Fruit fly (Drosophila melanogaster) whole organism, embryonic: ENCODE data around the gene CG33946.

Experiments used
- Asciz ChIP-seq: fragments of 200-800 bp; sonication (Bioruptor generic); optimal IDR thresholded peaks from 2 replicates; lab custom pipeline; 2017; ENCODE audit warnings: missing biosample characterization, mild to moderate bottlenecking, missing genetic modification characterization, missing genetic modification reagents
- Atf-2 ChIP-seq: fragments of 200-800 bp; sonication (Bioruptor generic); optimal IDR thresholded peaks from 2 replicates; lab custom pipeline; 2016; ENCODE audit warnings: missing biosample characterization, missing genetic modification characterization
- Blimp-1 ChIP-seq: fragments of 200-800 bp; sonication (Bioruptor generic); optimal IDR thresholded peaks from 3 replicates; lab custom pipeline; 2018; ENCODE audit warnings: missing biosample characterization, missing genetic modification characterization, mild to moderate bottlenecking, moderate library complexity, missing genetic modification reagents
- C15 ChIP-seq: fragments of 200-800 bp; sonication (Bioruptor generic); IDR thresholded peaks from 3 replicates; pipeline ENCODE4 v1.3.6; 2022; ENCODE audit warnings: missing biosample characterization, missing genetic modification characterization
- CG10321 ChIP-seq: fragments of 200-800 bp; sonication (Bioruptor generic); IDR thresholded peaks from 2 replicates; pipeline ENCODE4 v1.3.6; 2022; ENCODE audit warnings: missing biosample characterization, missing genetic modification characterization
- CG11560 ChIP-seq: fragments of 200-800 bp; sonication (Bioruptor generic); IDR thresholded peaks from 3 replicates; pipeline ENCODE4 v1.3.6; 2022; ENCODE audit warnings: missing biosample characterization, missing genetic modification characterization
- CG11695 ChIP-seq: fragments of 200-800 bp; sonication (Bioruptor generic); IDR thresholded peaks from 3 replicates; pipeline ENCODE4 v1.3.6; 2022; ENCODE audit warnings: missing biosample characterization, missing genetic modification characterization
- CG12071 ChIP-seq: fragments of 200-800 bp; sonication (Bioruptor generic); optimal IDR thresholded peaks from 3 replicates; lab custom pipeline; 2018; ENCODE audit warnings: missing biosample characterization, mild to moderate bottlenecking, missing genetic modification characterization
- CG12769 ChIP-seq: fragments of 200-800 bp; sonication (Bioruptor generic); optimal IDR thresholded peaks from 2 replicates; lab custom pipeline; 2019; ENCODE audit warnings: missing biosample characterization, mild to moderate bottlenecking, missing genetic modification characterization, moderate library complexity
- CG13287 ChIP-seq: fragments of 200-800 bp; sonication (Bioruptor generic); IDR thresholded peaks from 2 replicates; pipeline ENCODE4 v1.3.6; 2022; ENCODE audit warnings: missing biosample characterization, missing genetic modification characterization; ENCODE audit not compliant: partially characterized antibody
- CG14860 ChIP-seq: fragments of 200-800 bp; sonication (Bioruptor generic); IDR thresholded peaks from 3 replicates; pipeline ENCODE4 v1.3.6; 2022; ENCODE audit warnings: missing biosample characterization, missing genetic modification characterization; ENCODE audit not compliant: partially characterized antibody
- CG1647 ChIP-seq: fragments of 200-800 bp; sonication (Bioruptor generic); optimal IDR thresholded peaks from 3 replicates; lab custom pipeline; 2016; ENCODE audit warnings: missing biosample characterization, missing genetic modification characterization
- CG16863 ChIP-seq: fragments of 200-800 bp; sonication (Bioruptor generic); optimal IDR thresholded peaks from 3 replicates; lab custom pipeline; 2016; ENCODE audit warnings: missing biosample characterization, missing genetic modification characterization
- CG33213 ChIP-seq: fragments of 200-800 bp; sonication (Bioruptor generic); optimal IDR thresholded peaks from 3 replicates; lab custom pipeline; 2016; ENCODE audit warnings: missing biosample characterization, missing genetic modification characterization
- CG34224 ChIP-seq: fragments of 200-800 bp; sonication (Bioruptor generic); IDR thresholded peaks from 3 replicates; pipeline ENCODE4 v1.3.6; 2022; ENCODE audit warnings: missing biosample characterization, missing genetic modification characterization; ENCODE audit not compliant: partially characterized antibody
- CG34376 ChIP-seq: fragments of 200-800 bp; sonication (Bioruptor generic); optimal IDR thresholded peaks from 2 replicates; lab custom pipeline; 2018; ENCODE audit warnings: missing biosample characterization, mild to moderate bottlenecking, missing genetic modification characterization
- CG4820 ChIP-seq: fragments of 200-800 bp; sonication (Bioruptor generic); optimal IDR thresholded peaks from 3 replicates; lab custom pipeline; 2016; ENCODE audit warnings: missing biosample characterization, missing genetic modification characterization
- CG5953 ChIP-seq: fragments of 200-800 bp; sonication (Bioruptor generic); IDR thresholded peaks from 2 replicates; pipeline ENCODE4 v1.3.6; 2022; ENCODE audit warnings: missing biosample characterization, missing genetic modification characterization
- CG6272 ChIP-seq: fragments of 200-800 bp; sonication (Bioruptor generic); IDR thresholded peaks from 2 replicates; pipeline ENCODE4 v1.3.6; 2022; ENCODE audit warnings: missing biosample characterization, missing genetic modification characterization
- CG7928 ChIP-seq: fragments of 200-800 bp; sonication (Bioruptor generic); optimal IDR thresholded peaks from 2 replicates; lab custom pipeline; 2017; ENCODE audit warnings: missing biosample characterization, mild to moderate bottlenecking, missing genetic modification characterization
- CG7963 ChIP-seq: fragments of 200-800 bp; sonication (Bioruptor generic); IDR thresholded peaks from 3 replicates; pipeline ENCODE4 v1.3.6; 2022; ENCODE audit warnings: missing biosample characterization, missing genetic modification characterization; ENCODE audit not compliant: partially characterized antibody
- CG9727 ChIP-seq: fragments of 200-800 bp; sonication (Bioruptor generic); optimal IDR thresholded peaks from 3 replicates; lab custom pipeline; 2017; ENCODE audit warnings: missing biosample characterization, mild to moderate bottlenecking, missing genetic modification characterization
- CG9932 ChIP-seq: fragments of 200-800 bp; sonication (Bioruptor generic); IDR thresholded peaks from 2 replicates; pipeline ENCODE4 v1.3.6; 2022; ENCODE audit warnings: missing biosample characterization, missing genetic modification characterization
- Dad ChIP-seq: fragments of 200-800 bp; sonication (Bioruptor generic); optimal IDR thresholded peaks from 3 replicates; lab custom pipeline; 2016; ENCODE audit warnings: missing biosample characterization, missing genetic modification characterization
- Dek ChIP-seq: fragments of 200-800 bp; sonication (Bioruptor generic); optimal IDR thresholded peaks from 3 replicates; lab custom pipeline; 2019; ENCODE audit warnings: missing biosample characterization, mild to moderate bottlenecking, missing genetic modification characterization, moderate library complexity
- Fer2 ChIP-seq: fragments of 200-800 bp; sonication (Bioruptor generic); optimal IDR thresholded peaks from 2 replicates; lab custom pipeline; 2018; ENCODE audit warnings: missing biosample characterization, mild to moderate bottlenecking, missing genetic modification characterization, moderate library complexity
- Hand ChIP-seq: fragments of 200-800 bp; sonication (Bioruptor generic); optimal IDR thresholded peaks from 2 replicates; lab custom pipeline; 2017; ENCODE audit warnings: mild to moderate bottlenecking, missing biosample characterization, missing genetic modification reagents, missing genetic modification characterization
- HmgD ChIP-seq: fragments of 200-800 bp; sonication (Bioruptor generic); optimal IDR thresholded peaks from 3 replicates; lab custom pipeline; 2016; ENCODE audit warnings: missing biosample characterization, missing genetic modification characterization
- MESR4 ChIP-seq: fragments of 200-800 bp; sonication (Bioruptor generic); optimal IDR thresholded peaks from 2 replicates; lab custom pipeline; 2018; ENCODE audit warnings: missing biosample characterization, mild to moderate bottlenecking, missing genetic modification characterization, moderate library complexity
- Side ChIP-seq: fragments of 200-800 bp; sonication (Bioruptor generic); optimal IDR thresholded peaks from 2 replicates; lab custom pipeline; 2016; ENCODE audit warnings: missing biosample characterization, missing genetic modification characterization
- Spps ChIP-seq: fragments of 200-800 bp; sonication (Bioruptor generic); optimal IDR thresholded peaks from 2 replicates; lab custom pipeline; 2018; ENCODE audit warnings: missing biosample characterization, mild to moderate bottlenecking, missing genetic modification characterization
- Vsx1 ChIP-seq: fragments of 200-800 bp; sonication (Bioruptor generic); optimal IDR thresholded peaks from 2 replicates; lab custom pipeline; 2017; ENCODE audit warnings: missing biosample characterization, mild to moderate bottlenecking, missing genetic modification characterization, missing genetic modification reagents
- cas ChIP-seq: fragments of 200-800 bp; sonication (Bioruptor generic); IDR thresholded peaks from 2 replicates; pipeline ENCODE4 v1.3.6; 2022; ENCODE audit warnings: missing biosample characterization, missing genetic modification characterization
- cg ChIP-seq: fragments of 200-800 bp; sonication (Bioruptor generic); optimal IDR thresholded peaks from 3 replicates; lab custom pipeline; 2019; ENCODE audit warnings: missing biosample characterization, mild to moderate bottlenecking, missing genetic modification characterization, moderate library complexity
- ci ChIP-seq: fragments of 200-800 bp; sonication (Bioruptor generic); IDR thresholded peaks from 3 replicates; pipeline ENCODE4 v1.3.6; 2022; ENCODE audit warnings: missing biosample characterization, missing genetic modification characterization
- en ChIP-seq: fragments of 200-800 bp; sonication (Bioruptor generic); optimal IDR thresholded peaks from 2 replicates; lab custom pipeline; 2016; ENCODE audit warnings: missing biosample characterization, missing genetic modification characterization
- fd3F ChIP-seq: fragments of 200-800 bp; sonication (Bioruptor generic); optimal IDR thresholded peaks from 2 replicates; lab custom pipeline; 2018; ENCODE audit warnings: missing biosample characterization, mild to moderate bottlenecking, missing genetic modification characterization, moderate library complexity
- fd96Cb ChIP-seq: fragments of 200-800 bp; sonication (Bioruptor generic); optimal IDR thresholded peaks from 2 replicates; lab custom pipeline; 2018; ENCODE audit warnings: missing biosample characterization, mild to moderate bottlenecking, missing genetic modification characterization, moderate library complexity
- hbn ChIP-seq: fragments of 200-800 bp; sonication (Bioruptor generic); IDR thresholded peaks from 2 replicates; pipeline ENCODE4 v1.3.6; 2022; ENCODE audit warnings: missing biosample characterization, missing genetic modification characterization; ENCODE audit not compliant: partially characterized antibody
- ken ChIP-seq: fragments of 200-800 bp; sonication (Bioruptor generic); IDR thresholded peaks from 3 replicates; pipeline ENCODE4 v1.3.6; 2022; ENCODE audit warnings: missing biosample characterization, missing genetic modification characterization
- nerfin-1 ChIP-seq: fragments of 200-800 bp; sonication (Bioruptor generic); optimal IDR thresholded peaks from 3 replicates; lab custom pipeline; 2019; ENCODE audit warnings: missing biosample characterization, mild to moderate bottlenecking, missing genetic modification characterization, moderate library complexity
- onecut ChIP-seq: fragments of 200-800 bp; sonication (Bioruptor generic); IDR thresholded peaks from 2 replicates; pipeline ENCODE4 v1.3.6; 2022; ENCODE audit warnings: missing biosample characterization, missing genetic modification characterization
- pita ChIP-seq: fragments of 200-800 bp; sonication (Bioruptor generic); optimal IDR thresholded peaks from 2 replicates; lab custom pipeline; 2017; ENCODE audit warnings: missing biosample characterization, mild to moderate bottlenecking, missing genetic modification characterization
- pum ChIP-seq: fragments of 200-800 bp; sonication (Bioruptor generic); optimal IDR thresholded peaks from 2 replicates; lab custom pipeline; 2016; ENCODE audit warnings: missing biosample characterization, missing genetic modification characterization
- scrt ChIP-seq: fragments of 200-800 bp; sonication (Bioruptor generic); optimal IDR thresholded peaks from 2 replicates; lab custom pipeline; 2018; ENCODE audit warnings: missing biosample characterization, mild to moderate bottlenecking, missing genetic modification characterization, moderate library complexity
- sr ChIP-seq: fragments of 200-800 bp; sonication (Bioruptor generic); IDR thresholded peaks from 3 replicates; pipeline ENCODE4 v1.3.6; 2022; ENCODE audit warnings: missing biosample characterization, missing genetic modification characterization
- unpg ChIP-seq: fragments of 200-800 bp; sonication (Bioruptor generic); optimal IDR thresholded peaks from 3 replicates; lab custom pipeline; 2018; ENCODE audit warnings: missing biosample characterization, mild to moderate bottlenecking, missing genetic modification characterization, moderate library complexity
- vnd ChIP-seq: fragments of 200-800 bp; sonication (Bioruptor generic); IDR thresholded peaks from 3 replicates; pipeline ENCODE4 v1.3.6; 2022; ENCODE audit warnings: missing biosample characterization, missing genetic modification characterization; ENCODE audit not compliant: partially characterized antibody
- wdn ChIP-seq: fragments of 200-800 bp; sonication (Bioruptor generic); IDR thresholded peaks from 2 replicates; pipeline ENCODE4 v1.3.6; 2022; ENCODE audit warnings: missing biosample characterization, missing genetic modification characterization
- z ChIP-seq: fragments of 200-800 bp; sonication (Bioruptor generic); IDR thresholded peaks from 3 replicates; pipeline ENCODE4 v1.3.6; 2022; ENCODE audit warnings: missing biosample characterization, missing genetic modification characterization
- zfh2 ChIP-seq: fragments of 200-800 bp; sonication (Bioruptor generic); optimal IDR thresholded peaks from 2 replicates; lab custom pipeline; 2016; ENCODE audit warnings: missing biosample characterization, missing genetic modification characterization

CG33946 gene

DNA sequence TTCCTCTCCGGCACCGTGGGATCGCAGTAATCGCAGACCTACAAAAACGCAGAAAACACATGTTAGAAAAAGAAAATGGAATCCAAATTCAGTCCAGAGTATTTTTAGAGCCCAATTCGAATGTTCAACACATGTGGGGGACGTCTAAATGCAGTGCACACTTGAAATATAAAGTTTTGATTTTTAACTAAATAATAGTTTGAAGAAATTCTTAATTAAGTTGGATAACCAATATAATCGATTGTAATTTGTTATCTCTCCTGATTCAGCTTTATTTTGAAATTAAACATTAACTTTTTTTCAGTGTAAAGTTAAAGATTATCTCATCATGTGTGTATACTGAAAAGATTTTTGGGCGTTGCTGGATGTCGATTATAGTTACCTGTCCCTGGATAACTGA is 3.2 kb upstream of the CG33946 start (continued):
- TF ChIP-seq vnd = no peak
- peak; percentile 15 for TF ChIP-seq Dek
- TF ChIP-seq Fer2 (tag; lab: Kevin White, UChicago) = no peak
- TF ChIP-seq zfh2 (GFP tag; lab: Kevin White, UChicago) = no peak
- 0 out of 2 replicates have a peak, but pooled peaks have one; percentile 4 for TF ChIP-seq CG9932 (GFP tag; lab: Robert Waterston, UW)
- no peak for TF ChIP-seq fd3F (GFP tag; lab: Kevin White, UChicago)
- no peak for TF ChIP-seq CG1647
- peak; percentile 76 for TF ChIP-seq CG9727 (GFP tag; lab: Kevin White, UChicago)
- no peak for TF ChIP-seq sr (GFP tag; lab: Robert Waterston, UW)
- TF ChIP-seq Atf-2 (GFP tag; lab: Kevin White, UChicago) = peak; percentile 67
- no peak for TF ChIP-seq CG7928 (GFP tag; lab: Kevin White, UChicago)
- TF ChIP-seq pita (GFP tag; lab: Kevin White, UChicago) = no peak
- peak; percentile 5 for TF ChIP-seq CG12071 (GFP tag; lab: Kevin White, UChicago)
- peak; percentile 37; the same call in 1 of the 2 replicates for TF ChIP-seq CG5953 (GFP tag; lab: Robert Waterston, UW)
- peak; percentile 16; the same call in 1 of the 2 replicates for TF ChIP-seq CG10321 (GFP tag; lab: Robert Waterston, UW)
- peak; percentile 84 for TF ChIP-seq ci (GFP tag; lab: Robert Waterston, UW)
- TF ChIP-seq z = no peak
- TF ChIP-seq onecut (GFP tag; lab: Robert Waterston, UW) = peak; percentile 45
- TF ChIP-seq CG33213 = no peak
- TF ChIP-seq cas (GFP tag; lab: Robert Waterston, UW) = no peak
- peak; percentile 80 for TF ChIP-seq Blimp-1 (GFP tag; lab: Kevin White, UChicago)
- TF ChIP-seq CG12769 (tag; lab: Kevin White, UChicago) = no peak
- no peak for TF ChIP-seq HmgD
- TF ChIP-seq Dad (GFP tag; lab: Kevin White, UChicago) = peak; percentile 13
- TF ChIP-seq wdn (GFP tag; lab: Robert Waterston, UW) = no peak
- 0 out of 3 replicates have a peak, but pooled peaks have one; percentile 29 for TF ChIP-seq C15 (GFP tag; lab: Robert Waterston, UW)
- TF ChIP-seq CG11560 = no peak
- no peak for TF ChIP-seq scrt
- peak; percentile 70 for TF ChIP-seq CG11695 (GFP tag; lab: Robert Waterston, UW)
- TF ChIP-seq CG7963 = no peak
- TF ChIP-seq Hand (GFP tag; lab: Kevin White, UChicago) = no peak
- TF ChIP-seq CG34224 (GFP tag; lab: Robert Waterston, UW) = no peak
- no peak for TF ChIP-seq cg (GFP tag; lab: Kevin White, UChicago)
- TF ChIP-seq CG14860 (GFP tag; lab: Robert Waterston, UW) = no peak
- TF ChIP-seq CG4820 = peak; percentile 72
- TF ChIP-seq Spps (tag; lab: Kevin White, UChicago) = peak; percentile 87
- TF ChIP-seq ken = peak; percentile 70; the same call in 1 of the 3 replicates
- peak; percentile 1 for TF ChIP-seq Vsx1 (GFP tag; lab: Kevin White, UChicago)
- no peak for TF ChIP-seq CG13287 (GFP tag; lab: Robert Waterston, UW)
- TF ChIP-seq pum (GFP tag; lab: Kevin White, UChicago) = peak; percentile 57
- peak; percentile 53 for TF ChIP-seq CG16863
- TF ChIP-seq fd96Cb = peak; percentile 80
- no peak for TF ChIP-seq en (GFP tag; lab: Kevin White, UChicago)
- TF ChIP-seq Side (GFP tag; lab: Kevin White, UChicago) = peak; percentile 11
- TF ChIP-seq nerfin-1 (tag; lab: Kevin White, UChicago) = peak; percentile 39
- no peak for TF ChIP-seq CG34376
- TF ChIP-seq Asciz (GFP tag; lab: Kevin White, UChicago) = peak; percentile 68
- peak; percentile 88 for TF ChIP-seq unpg (GFP tag; lab: Kevin White, UChicago)
- no peak for TF ChIP-seq CG6272 (GFP tag; lab: Robert Waterston, UW)
- TF ChIP-seq hbn = no peak
- TF ChIP-seq MESR4 (GFP tag; lab: Kevin White, UChicago) = no peak
